Worm (Caenorhabditis elegans) whole organism, L4 larva: ENCODE results near the gene spin-4.

Experiments
- F44E2.7 ChIP-seq: fragments of 200-800 bp; sonication (Bioruptor generic); IDR thresholded peaks from 2 replicates; pipeline ENCODE4 v2.1.2; 2022; ENCODE audit warnings: missing genetic modification characterization, missing compliant biosample characterization
- Y48G9A.11 ChIP-seq: fragments of 200-800 bp; sonication (Bioruptor generic); IDR thresholded peaks from 2 replicates; pipeline ENCODE4 v1.3.6; 2022; ENCODE audit warnings: missing genetic modification reagents, missing genetic modification characterization, missing compliant biosample characterization
- Y75B8A.6 ChIP-seq: fragments of 200-800 bp; sonication (Bioruptor generic); IDR thresholded peaks from 2 replicates; pipeline ENCODE4 v1.3.6; 2022; ENCODE audit warnings: missing genetic modification reagents, missing genetic modification characterization, missing compliant biosample characterization
- aha-1 ChIP-seq: fragments of 150-350 bp; peaks from one replicate; lab custom pipeline; 2014; ENCODE audit warnings: missing biosample characterization, missing genetic modification characterization
- ceh-20 ChIP-seq: fragments of 200-800 bp; sonication (Bioruptor generic); IDR thresholded peaks from 2 replicates; pipeline ENCODE4 v1.3.6; 2022; ENCODE audit warnings: missing genetic modification reagents, missing genetic modification characterization, missing compliant biosample characterization
- ceh-28 ChIP-seq: fragments of 150-350 bp; optimal IDR thresholded peaks from 2 replicates; lab custom pipeline; 2014; ENCODE audit warnings: missing biosample characterization, missing genetic modification reagents, missing genetic modification characterization
- ceh-32 ChIP-seq: sonication (generic microtip); optimal IDR thresholded peaks from 2 replicates; lab custom pipeline; 2016; ENCODE audit warnings: mild to moderate bottlenecking, missing genetic modification characterization, missing compliant biosample characterization; ENCODE audit not compliant: poor library complexity
- ceh-82 ChIP-seq: sonication (generic microtip); optimal IDR thresholded peaks from 2 replicates; lab custom pipeline; 2017; ENCODE audit warnings: missing biosample characterization, missing genetic modification characterization
- daf-16 ChIP-seq, 3 experiments: sonication (generic microtip); optimal IDR thresholded peaks; 2 replicates each; lab custom pipeline; 2016 to 2017; ENCODE audit warnings: missing genetic modification characterization in 3 of 3, missing genetic modification reagents in 3 of 3, mild to moderate bottlenecking in 2 of 3, missing compliant biosample characterization in 2 of 3, missing biosample characterization in 1 of 3, moderate library complexity in 1 of 3
- daf-8 ChIP-seq: fragments of 200-800 bp; sonication (Bioruptor generic); IDR thresholded peaks from 2 replicates; pipeline ENCODE4 v1.3.6; 2022; ENCODE audit warnings: missing genetic modification characterization, missing compliant biosample characterization
- dmd-6 ChIP-seq: fragments of 200-800 bp; sonication (Bioruptor generic); IDR thresholded peaks from 2 replicates; pipeline ENCODE4 v1.3.6; 2022; ENCODE audit warnings: missing genetic modification reagents, missing genetic modification characterization, missing compliant biosample characterization
- dmd-9 ChIP-seq: fragments of 200-800 bp; sonication (Bioruptor generic); IDR thresholded peaks from 2 replicates; pipeline ENCODE4 v1.3.6; 2022; ENCODE audit warnings: missing genetic modification reagents, missing genetic modification characterization, missing compliant biosample characterization
- dpl-1 ChIP-seq: fragments of 150-350 bp; optimal IDR thresholded peaks from 2 replicates; lab custom pipeline; 2014; ENCODE audit warnings: missing biosample characterization, missing genetic modification reagents, missing genetic modification characterization
- dve-1 ChIP-seq: sonication (generic microtip); optimal IDR thresholded peaks from 2 replicates; lab custom pipeline; 2017; ENCODE audit warnings: antibody characterized with exemption, mild to moderate bottlenecking, missing genetic modification characterization, missing compliant biosample characterization; ENCODE audit not compliant: insufficient read depth
- fkh-10 ChIP-seq: fragments of 150-350 bp; optimal IDR thresholded peaks from 2 replicates; lab custom pipeline; 2014; ENCODE audit warnings: missing biosample characterization, missing genetic modification reagents, missing genetic modification characterization
- gei-8 ChIP-seq: fragments of 200-800 bp; sonication (Bioruptor generic); optimal IDR thresholded peaks from 2 replicates; lab custom pipeline; 2018; ENCODE audit warnings: mild to moderate bottlenecking, missing genetic modification characterization, missing compliant biosample characterization
- hlh-11 ChIP-seq: fragments of 200-800 bp; sonication (Bioruptor generic); optimal IDR thresholded peaks from 2 replicates; lab custom pipeline; 2018; ENCODE audit warnings: mild to moderate bottlenecking, missing genetic modification characterization, missing compliant biosample characterization
- hlh-30 ChIP-seq: sonication (generic microtip); optimal IDR thresholded peaks from 2 replicates; lab custom pipeline; 2017; ENCODE audit warnings: antibody characterized with exemption, mild to moderate bottlenecking, missing genetic modification characterization, missing compliant biosample characterization; ENCODE audit not compliant: insufficient read depth
- hmg-1.1 ChIP-seq: fragments of 200-800 bp; sonication (Bioruptor generic); IDR thresholded peaks from 2 replicates; pipeline ENCODE4 v1.3.6; 2022; ENCODE audit warnings: missing genetic modification reagents, missing genetic modification characterization, missing compliant biosample characterization
- lin-15B ChIP-seq: fragments of 150-350 bp; sonication (generic microtip); optimal IDR thresholded peaks from 3 replicates; lab custom pipeline; 2014; ENCODE audit warnings: missing biosample characterization, missing genetic modification characterization
- lsy-2 ChIP-seq, 2 experiments: fragments of 150-350 bp in 1 of 2; sonication (generic microtip) in 1 of 2; optimal IDR thresholded peaks; 2 replicates each; lab custom pipeline; 2014 to 2017; ENCODE audit warnings: missing biosample characterization in 2 of 2, missing genetic modification characterization in 2 of 2
- madf-5 ChIP-seq, 2 experiments: fragments of 200-800 bp; sonication (Bioruptor generic); IDR thresholded peaks; 2 replicates each; pipeline ENCODE4 v1.3.6; 2022; ENCODE audit warnings: missing compliant biosample characterization in 2 of 2, missing genetic modification characterization in 2 of 2
- mes-2 ChIP-seq: sonication (generic microtip); optimal IDR thresholded peaks from 2 replicates; lab custom pipeline; 2016; ENCODE audit warnings: missing genotype, mild to moderate bottlenecking, missing genetic modification characterization, missing compliant biosample characterization; ENCODE audit not compliant: poor library complexity, severe bottlenecking
- mxl-2 ChIP-seq: fragments of 200-800 bp; sonication (Bioruptor generic); conservative IDR thresholded peaks from 2 replicates; pipeline ENCODE4 v1.3.6; 2022; ENCODE audit warnings: missing genetic modification reagents, missing genetic modification characterization, missing compliant biosample characterization
- nhr-10 ChIP-seq: fragments of 150-350 bp; optimal IDR thresholded peaks from 2 replicates; lab custom pipeline; 2014; ENCODE audit warnings: missing biosample characterization, missing genetic modification characterization
- nhr-102 ChIP-seq: sonication (generic microtip); optimal IDR thresholded peaks from 2 replicates; lab custom pipeline; 2016; ENCODE audit warnings: mild to moderate bottlenecking, missing genetic modification characterization, moderate library complexity, missing compliant biosample characterization
- nhr-28 ChIP-seq: fragments of 150-350 bp; optimal IDR thresholded peaks from 2 replicates; lab custom pipeline; 2014; ENCODE audit warnings: missing biosample characterization, missing genetic modification characterization
- nhr-48 ChIP-seq: sonication (generic microtip); optimal IDR thresholded peaks from 2 replicates; lab custom pipeline; 2016; ENCODE audit warnings: mild to moderate bottlenecking, missing genetic modification characterization, missing compliant biosample characterization
- pha-4 ChIP-seq, 2 experiments: fragments of 150-350 bp in 1 of 2; fragments of 200-800 bp in 1 of 2; sonication (Bioruptor generic) in 1 of 2; IDR thresholded peaks in 1 of 2; optimal IDR thresholded peaks in 1 of 2; 2 replicates each; pipeline versions ENCODE4 v1.3.6 to Lab custom; 2014 to 2022; ENCODE audit warnings: missing genetic modification characterization in 2 of 2, missing genetic modification reagents in 2 of 2, missing biosample characterization in 1 of 2, missing compliant biosample characterization in 1 of 2
- php-3 ChIP-seq: fragments of 200-800 bp; sonication (Bioruptor generic); IDR thresholded peaks from 2 replicates; pipeline ENCODE4 v1.3.6; 2022; ENCODE audit warnings: missing genetic modification reagents, missing genetic modification characterization, missing compliant biosample characterization
- skn-1 ChIP-seq: fragments of 150-350 bp; optimal IDR thresholded peaks from 2 replicates; lab custom pipeline; 2014; ENCODE audit warnings: missing biosample characterization, missing genetic modification characterization
- tra-1 ChIP-seq: fragments of 200-800 bp; sonication (Bioruptor generic); IDR thresholded peaks from 2 replicates; pipeline ENCODE4 v1.3.6; 2022; ENCODE audit warnings: missing genetic modification reagents, missing genetic modification characterization, missing compliant biosample characterization
- unc-130 ChIP-seq: sonication (generic microtip); optimal IDR thresholded peaks from 2 replicates; lab custom pipeline; 2016; ENCODE audit warnings: missing genetic modification reagents, missing genetic modification characterization, missing compliant biosample characterization
- zfp-3 ChIP-seq: fragments of 200-800 bp; sonication (Bioruptor generic); conservative IDR thresholded peaks from 2 replicates; pipeline ENCODE4 v1.3.6; 2022; ENCODE audit warnings: missing genetic modification reagents, missing genetic modification characterization, missing compliant biosample characterization
- ztf-7 ChIP-seq: fragments of 150-350 bp; optimal IDR thresholded peaks from 2 replicates; lab custom pipeline; 2014; ENCODE audit warnings: missing biosample characterization, missing genetic modification characterization

Gene spin-4

ce11 chrIII:12642511-12643168 is 45.5 kb upstream of the spin-4 start:
- no peak for TF ChIP-seq daf-8 (GFP tag; lab: Robert Waterston, UW)
- peak; percentile 71 for TF ChIP-seq aha-1 (tag; lab: Kevin White, UChicago)
- TF ChIP-seq, all 104 proteins: peak for 1

DNA sequence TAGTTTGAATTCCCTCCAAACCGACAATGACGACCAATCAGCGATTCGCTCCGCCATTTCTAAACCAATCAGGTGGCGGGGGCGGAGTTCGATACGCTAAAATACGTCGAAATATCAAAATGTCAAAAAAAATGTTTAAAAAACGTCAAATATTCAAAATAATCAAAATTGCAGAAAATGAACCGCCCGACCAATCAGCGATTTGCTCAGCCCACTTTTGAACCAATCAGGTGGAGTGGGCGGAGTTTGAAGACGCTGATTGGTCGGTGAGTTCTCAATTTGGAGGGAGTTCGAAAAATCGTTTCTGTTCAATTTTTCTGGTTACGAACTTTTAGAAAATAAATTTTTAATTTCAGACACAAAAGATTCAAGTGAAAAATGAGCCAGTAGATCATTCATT is 43.4 kb upstream of the spin-4 start:
- TF ChIP-seq aha-1 (tag; lab: Kevin White, UChicago): peak; percentile 32
- TF ChIP-seq skn-1 (tag; lab: Kevin White, UChicago): no peak

- TF ChIP-seq dmd-6 (no peak), nhr-28 (no peak), mxl-2 (GFP tag; lab: Robert Waterston, UW) (no peak), nhr-102 (tag; lab: Kevin White, UChicago) (no peak), nhr-10 (tag; lab: Kevin White, UChicago) (no peak), gei-8 (GFP tag; lab: Kevin White, UChicago) (no peak), unc-130 (GFP tag; lab: Kevin White, UChicago) (no peak), ztf-7 (tag; lab: Kevin White, UChicago) (no peak), Y48G9A.11 (no peak), ceh-28 (no peak), ceh-32 (no peak), php-3 (GFP tag; lab: Robert Waterston, UW) (no peak), Y75B8A.6 (GFP tag; lab: Robert Waterston, UW) (no peak), lin-15B (no peak)
- TF ChIP-seq, all 104 proteins: peak for 0
Measured at ce11 chrIII:12651946-12652345, 36.2 kb upstream of the spin-4 start.

ce11 chrIII:12652609-12653008 is 35.5 kb upstream of the spin-4 start:
- 0 out of 2 replicates have a peak, but pooled peaks have one; percentile 43 for TF ChIP-seq dmd-9 (GFP tag; lab: Robert Waterston, UW)
- TF ChIP-seq dmd-6: no peak
- TF ChIP-seq aha-1 (tag; lab: Kevin White, UChicago): peak; percentile 60
- no peak for TF ChIP-seq F44E2.7 (GFP tag; lab: Robert Waterston, UW)
- TF ChIP-seq hmg-1.1 (GFP tag; lab: Robert Waterston, UW): no peak
- no peak for TF ChIP-seq Y48G9A.11
- TF ChIP-seq madf-5 (GFP tag; IDR thresholded peaks at IDR 0.05; lab: Robert Waterston, UW): 0 out of 4 replicates have a peak, but pooled peaks of 1 of the 2 experiments have one; percentile 22
- no peak for TF ChIP-seq hlh-30 (tag; lab: Kevin White, UChicago)

DNA sequence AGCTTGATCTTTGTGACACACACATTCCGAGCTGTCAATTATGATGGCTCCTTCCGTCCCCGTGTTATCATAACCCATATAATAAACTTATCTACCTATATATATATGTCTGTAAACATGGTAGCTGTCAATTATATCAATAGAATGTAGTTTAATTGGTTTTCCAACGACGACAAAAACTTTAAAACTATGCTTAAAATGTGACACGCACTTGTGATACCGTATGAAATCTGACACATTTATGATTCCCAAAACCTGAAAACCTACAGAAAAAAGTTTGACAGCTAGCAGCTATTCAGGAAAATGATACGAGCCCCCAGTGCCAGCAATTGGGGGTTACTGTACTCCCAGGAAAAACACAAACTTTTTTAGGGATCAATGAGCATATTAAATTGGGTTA is 29.5 kb upstream of the spin-4 start:
- no peak for TF ChIP-seq ceh-82
- TF ChIP-seq daf-16 (GFP tag; optimal IDR thresholded peaks at IDR 0.05; lab: Kevin White, UChicago): peak in 1 of 2 experiments; percentile 76
- peak; percentile 3 for TF ChIP-seq daf-16 (tag; optimal IDR thresholded peaks at IDR 0.05; lab: Kevin White, UChicago)
- peak; percentile 22 for TF ChIP-seq dve-1 (tag; lab: Kevin White, UChicago)
- peak; percentile 77 for TF ChIP-seq php-3 (GFP tag; lab: Robert Waterston, UW)
- TF ChIP-seq lsy-2 (tag; optimal IDR thresholded peaks at IDR 0.05; lab: Kevin White, UChicago): no peak
- no peak for TF ChIP-seq mes-2
- peak; percentile 21 for TF ChIP-seq nhr-48 (tag; lab: Kevin White, UChicago)
- TF ChIP-seq fkh-10 (GFP tag; lab: Kevin White, UChicago): no peak
- peak; percentile 56; the same call in 1 of the 2 replicates for TF ChIP-seq zfp-3 (GFP tag; lab: Robert Waterston, UW)
- TF ChIP-seq nhr-102 (tag; lab: Kevin White, UChicago): peak; percentile 62
- peak; percentile 30 for TF ChIP-seq hlh-11 (tag; lab: Kevin White, UChicago)
- peak; percentile 10; the same call in 1 of the 2 replicates for TF ChIP-seq pha-4 (GFP tag; IDR thresholded peaks at IDR 0.05; lab: Robert Waterston, UW)
- no peak for TF ChIP-seq pha-4 (tag; optimal IDR thresholded peaks at IDR 0.05; lab: Kevin White, UChicago)
- no peak for TF ChIP-seq dpl-1 (GFP tag; lab: Kevin White, UChicago)
- TF ChIP-seq ceh-20 (GFP tag; lab: Robert Waterston, UW): no peak
- peak; percentile 93 for TF ChIP-seq dmd-6
- TF ChIP-seq lin-15B: no peak
- peak; percentile 87 for TF ChIP-seq tra-1 (GFP tag; lab: Robert Waterston, UW)
